Worm (Caenorhabditis elegans) whole organism, L3 larva: ENCODE data around the gene srbc-8.

ENCODE experiments used
- ZK546.5 ChIP-seq: sonication (generic microtip); optimal IDR thresholded peaks from 2 replicates; lab custom pipeline; 2017; ENCODE audit warnings: missing biosample characterization, missing genetic modification characterization
- aly-2 ChIP-seq: fragments of 150-350 bp; optimal IDR thresholded peaks from 2 replicates; lab custom pipeline; 2014; ENCODE audit warnings: missing biosample characterization, missing genetic modification characterization
- ama-1 ChIP-seq: fragments of 150-350 bp; optimal IDR thresholded peaks from 2 replicates; lab custom pipeline; 2018
- ceh-28 ChIP-seq: fragments of 150-350 bp; optimal IDR thresholded peaks from 2 replicates; lab custom pipeline; 2014; ENCODE audit warnings: missing biosample characterization, missing genetic modification reagents, missing genetic modification characterization
- ceh-82 ChIP-seq: fragments of 150-350 bp; optimal IDR thresholded peaks from 2 replicates; lab custom pipeline; 2014; ENCODE audit warnings: missing biosample characterization, missing genetic modification characterization
- ceh-9 ChIP-seq: sonication (generic microtip); optimal IDR thresholded peaks from 2 replicates; lab custom pipeline; 2018; ENCODE audit warnings: missing biosample characterization, missing genetic modification characterization
- egl-5 ChIP-seq: fragments of 150-350 bp; optimal IDR thresholded peaks from 2 replicates; lab custom pipeline; 2017; ENCODE audit warnings: missing biosample characterization, missing genetic modification reagents, missing genetic modification characterization, inconsistent platforms
- elt-1 ChIP-seq: fragments of 150-350 bp; optimal IDR thresholded peaks from 2 replicates; lab custom pipeline; 2014; ENCODE audit warnings: missing biosample characterization, missing genetic modification characterization
- elt-2 ChIP-seq: sonication (generic microtip); optimal IDR thresholded peaks from 2 replicates; lab custom pipeline; 2016; ENCODE audit warnings: missing genetic modification reagents, mild to moderate bottlenecking, missing genetic modification characterization, missing compliant biosample characterization
- elt-3 ChIP-seq, 3 experiments: fragments of 150-350 bp in 1 of 3; sonication (generic microtip) in 2 of 3; optimal IDR thresholded peaks; 2 replicates in 2 of 3; 4 replicates in 1 of 3; lab custom pipeline; 2014 to 2017; ENCODE audit warnings: missing biosample characterization in 3 of 3, missing genetic modification characterization in 3 of 3
- fkh-10 ChIP-seq: sonication (generic microtip); optimal IDR thresholded peaks from 2 replicates; lab custom pipeline; 2017; ENCODE audit warnings: missing biosample characterization, missing genetic modification reagents, missing genetic modification characterization
- hmg-11 ChIP-seq: sonication (generic microtip); optimal IDR thresholded peaks from 2 replicates; lab custom pipeline; 2016; ENCODE audit warnings: missing genetic modification characterization, missing compliant biosample characterization
- lin-15B ChIP-seq: fragments of 150-350 bp; optimal IDR thresholded peaks from 2 replicates; lab custom pipeline; 2014; ENCODE audit warnings: missing biosample characterization, missing genetic modification characterization
- lin-39 ChIP-seq: fragments of 150-350 bp; optimal IDR thresholded peaks from 2 replicates; lab custom pipeline; 2018; ENCODE audit warnings: missing biosample characterization, missing genetic modification reagents, missing genetic modification characterization
- lsy-12 ChIP-seq: sonication (generic microtip); optimal IDR thresholded peaks from 2 replicates; lab custom pipeline; 2016; ENCODE audit warnings: mild to moderate bottlenecking, missing genetic modification characterization, missing compliant biosample characterization
- mml-1 ChIP-seq: fragments of 150-350 bp; sonication (generic microtip); optimal IDR thresholded peaks from 3 replicates; lab custom pipeline; 2014; ENCODE audit warnings: missing biosample characterization, missing genetic modification characterization
- nfya-1 ChIP-seq: sonication (generic microtip); optimal IDR thresholded peaks from 2 replicates; lab custom pipeline; 2017; ENCODE audit warnings: missing genetic modification characterization, mild to moderate bottlenecking, missing compliant biosample characterization, antibody characterized with exemption, moderate library complexity; ENCODE audit not compliant: insufficient read depth
- nhr-12 ChIP-seq: fragments of 150-350 bp; optimal IDR thresholded peaks from 2 replicates; lab custom pipeline; 2014; ENCODE audit warnings: missing biosample characterization, missing genetic modification characterization
- nhr-23 ChIP-seq: fragments of 150-350 bp; optimal IDR thresholded peaks from 2 replicates; lab custom pipeline; 2014; ENCODE audit warnings: missing biosample characterization, missing genetic modification reagents, missing genetic modification characterization
- nhr-237 ChIP-seq: fragments of 150-350 bp; optimal IDR thresholded peaks from 2 replicates; lab custom pipeline; 2014; ENCODE audit warnings: missing biosample characterization, missing genetic modification characterization
- nhr-25 ChIP-seq: sonication (generic microtip); optimal IDR thresholded peaks from 2 replicates; lab custom pipeline; 2017; ENCODE audit warnings: missing biosample characterization, missing genetic modification characterization
- nhr-28 ChIP-seq: fragments of 150-350 bp; optimal IDR thresholded peaks from 2 replicates; lab custom pipeline; 2014; ENCODE audit warnings: missing biosample characterization, missing genetic modification characterization
- nhr-43 ChIP-seq: sonication (generic microtip); optimal IDR thresholded peaks from 2 replicates; lab custom pipeline; 2016; ENCODE audit warnings: mild to moderate bottlenecking, missing genetic modification characterization, missing compliant biosample characterization; ENCODE audit not compliant: poor library complexity, severe bottlenecking
- nhr-67 ChIP-seq: fragments of 150-350 bp; optimal IDR thresholded peaks from 2 replicates; lab custom pipeline; 2014; ENCODE audit warnings: missing biosample characterization, missing genetic modification characterization
- nhr-76 ChIP-seq: fragments of 150-350 bp; sonication (generic microtip); optimal IDR thresholded peaks from 5 replicates; lab custom pipeline; 2014; ENCODE audit warnings: missing biosample characterization, missing genetic modification characterization
- nhr-77 ChIP-seq: fragments of 150-350 bp; optimal IDR thresholded peaks from 2 replicates; lab custom pipeline; 2014; ENCODE audit warnings: missing biosample characterization, missing genetic modification characterization
- pha-4 ChIP-seq: fragments of 150-350 bp; optimal IDR thresholded peaks from 2 replicates; lab custom pipeline; 2014; ENCODE audit warnings: missing biosample characterization, missing genetic modification reagents, missing genetic modification characterization
- sea-2 ChIP-seq: fragments of 150-350 bp; sonication (generic microtip); optimal IDR thresholded peaks from 4 replicates; lab custom pipeline; 2014; ENCODE audit warnings: missing biosample characterization, missing genetic modification reagents, missing genetic modification characterization
- snpc-4 ChIP-seq: fragments of 150-350 bp; optimal IDR thresholded peaks from 2 replicates; lab custom pipeline; 2014; ENCODE audit warnings: missing biosample characterization, missing genetic modification characterization
- tbx-2 ChIP-seq: sonication (generic microtip); optimal IDR thresholded peaks from 2 replicates; lab custom pipeline; 2016; ENCODE audit warnings: mild to moderate bottlenecking, missing genetic modification characterization, missing compliant biosample characterization
- unc-62 ChIP-seq: fragments of 150-350 bp; sonication (generic microtip); optimal IDR thresholded peaks from 4 replicates; lab custom pipeline; 2014; ENCODE audit warnings: missing biosample characterization, missing genetic modification reagents, missing genetic modification characterization
- zag-1 ChIP-seq: fragments of 150-350 bp; optimal IDR thresholded peaks from 2 replicates; lab custom pipeline; 2014; ENCODE audit warnings: missing biosample characterization, missing genetic modification characterization
- ztf-11 ChIP-seq: fragments of 150-350 bp; optimal IDR thresholded peaks from 2 replicates; lab custom pipeline; 2014; ENCODE audit warnings: missing biosample characterization, missing genetic modification characterization
- ztf-4 ChIP-seq: fragments of 150-350 bp; optimal IDR thresholded peaks from 2 replicates; lab custom pipeline; 2014; ENCODE audit warnings: missing biosample characterization, missing genetic modification characterization

srbc-8 gene

DNA sequence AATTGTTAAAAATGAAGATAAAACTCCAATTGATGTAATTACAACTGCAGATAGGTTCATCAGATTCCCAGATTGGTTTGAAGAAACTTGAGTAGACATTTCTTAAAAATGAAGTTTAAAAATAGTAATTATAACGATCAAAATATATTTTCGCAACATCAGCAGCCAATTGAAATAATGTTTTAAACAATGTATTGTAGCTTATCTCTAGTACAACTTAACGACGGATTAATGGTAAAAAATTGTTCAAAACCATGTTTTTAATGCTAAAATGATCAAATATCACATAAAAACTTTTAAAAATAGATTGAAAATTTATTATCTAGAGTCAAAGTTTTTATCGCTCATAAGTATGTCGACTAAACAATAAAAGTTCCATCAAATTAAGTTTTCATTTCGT, 10.3 kb upstream of the srbc-8 start, which contains the start of gene srbc-11:
TSS of gene srbc-11 (minus strand) at position 101 of the 400 bp plus-strand sequence.
- TF ChIP-seq nhr-12 (tag; lab: Kevin White, UChicago), result no peak
- no peak for TF ChIP-seq nhr-237 (tag; lab: Kevin White, UChicago)
- TF ChIP-seq ceh-9 (tag; lab: Kevin White, UChicago), result no peak
- TF ChIP-seq nhr-23 (tag; lab: Kevin White, UChicago), result no peak
- no peak for TF ChIP-seq unc-62 (GFP tag; lab: Kevin White, UChicago)
- TF ChIP-seq ceh-28 (tag; lab: Kevin White, UChicago), result no peak
- no peak for TF ChIP-seq nhr-28 (tag; lab: Kevin White, UChicago)
- no peak for TF ChIP-seq sea-2 (GFP tag; lab: Kevin White, UChicago)
- TF ChIP-seq nhr-67 (tag; lab: Kevin White, UChicago), result no peak
- TF ChIP-seq elt-2, result no peak

DNA sequence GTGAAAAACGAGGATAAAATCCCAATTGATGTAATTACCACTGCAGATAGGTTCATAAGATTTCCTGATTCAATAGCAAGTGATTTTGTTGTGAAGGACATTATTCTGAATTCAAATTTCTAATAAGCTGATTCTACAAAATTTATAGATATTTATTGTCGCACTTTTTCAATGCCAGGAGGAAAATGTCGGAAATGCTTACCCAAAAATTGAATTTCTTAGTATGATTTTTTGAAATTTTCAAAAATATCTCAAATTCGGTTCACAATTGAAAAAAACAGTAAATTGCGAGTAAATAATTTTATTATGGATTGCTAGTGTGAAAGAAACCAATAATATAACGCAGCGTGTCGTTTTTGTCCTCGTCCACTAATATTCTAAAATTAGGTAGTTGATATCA, 8.0 kb upstream of the srbc-8 start, which contains the start of gene srbc-10:
TSS of gene srbc-10 (minus strand) at position 101 of the 400 bp plus-strand sequence.
- TF ChIP-seq elt-3 (tag; optimal IDR thresholded peaks at IDR 0.05; lab: Kevin White, UChicago), result no peak
- TF ChIP-seq pha-4, result no peak
- TF ChIP-seq nhr-237 (tag; lab: Kevin White, UChicago), result no peak
- TF ChIP-seq mml-1, result no peak
- TF ChIP-seq egl-5 (tag; lab: Kevin White, UChicago), result no peak
- TF ChIP-seq lsy-12, result no peak
- no peak for TF ChIP-seq fkh-10 (GFP tag; lab: Kevin White, UChicago)
- no peak for TF ChIP-seq nhr-43 (tag; lab: Kevin White, UChicago)
- TF ChIP-seq ztf-4 (tag; lab: Kevin White, UChicago), result no peak
- TF ChIP-seq nhr-12 (tag; lab: Kevin White, UChicago), result no peak
- no peak for TF ChIP-seq nhr-25 (tag; lab: Kevin White, UChicago)
- TF ChIP-seq aly-2 (tag; lab: Kevin White, UChicago), result no peak
- no peak for TF ChIP-seq nhr-28 (tag; lab: Kevin White, UChicago)
- no peak for TF ChIP-seq ztf-11 (tag; lab: Kevin White, UChicago)
- no peak for TF ChIP-seq tbx-2
- no peak for TF ChIP-seq unc-62 (GFP tag; lab: Kevin White, UChicago)
- TF ChIP-seq ZK546.5, result no peak
- TF ChIP-seq nhr-67 (tag; lab: Kevin White, UChicago), result no peak
- no peak for TF ChIP-seq nhr-23 (tag; lab: Kevin White, UChicago)
- TF ChIP-seq ama-1 (lab: Kevin White, UChicago), result no peak

DNA sequence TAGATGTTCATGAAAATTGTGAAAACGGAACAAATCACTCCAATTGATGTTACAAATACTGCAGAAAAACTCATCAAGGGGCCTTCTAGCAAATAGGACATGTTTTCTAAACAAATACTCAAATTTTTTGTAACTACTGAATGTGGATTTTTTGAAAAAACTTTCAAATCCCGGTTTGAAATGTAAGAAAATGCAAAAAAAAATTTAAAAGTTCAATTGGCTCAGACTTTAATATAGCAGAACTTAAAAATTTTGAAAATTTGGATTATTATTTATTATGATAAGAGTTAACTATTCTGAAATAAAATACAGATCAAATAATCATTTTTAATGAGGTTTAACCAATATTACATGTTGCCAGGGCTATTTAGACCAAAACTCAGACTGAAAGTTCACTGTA, 5.4 kb upstream of the srbc-8 start, which contains the start of gene srbc-9:
TSS of gene srbc-9 (minus strand) at position 101 of the 400 bp plus-strand sequence.
- TF ChIP-seq nfya-1 (tag; lab: Kevin White, UChicago) (no peak), lsy-12 (no peak), ceh-82 (no peak), sea-2 (GFP tag; lab: Kevin White, UChicago) (no peak), nhr-77 (tag; lab: Kevin White, UChicago) (no peak), lin-39 (tag; lab: Kevin White, UChicago) (no peak), ztf-4 (tag; lab: Kevin White, UChicago) (no peak), nhr-67 (tag; lab: Kevin White, UChicago) (no peak), ZK546.5 (no peak)

DNA sequence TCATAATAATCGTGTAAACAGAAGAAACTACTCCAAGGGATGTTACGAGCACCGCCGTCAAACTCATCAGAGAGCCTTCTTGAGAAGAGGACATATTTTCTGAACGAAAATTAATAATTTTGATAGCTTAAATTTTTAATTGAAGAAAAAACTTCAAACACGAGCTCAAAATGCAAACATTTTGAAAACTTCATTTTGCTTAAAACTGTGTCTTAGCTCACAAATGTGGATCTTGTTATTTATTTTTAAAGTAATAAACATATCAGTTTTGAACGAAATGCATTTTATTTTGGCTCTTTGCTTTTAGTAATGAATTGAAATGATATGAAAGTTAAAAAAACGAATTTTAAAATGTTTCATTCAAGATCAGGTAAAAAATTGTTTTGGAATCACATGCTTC, 2.6 kb upstream of the srbc-8 start, which contains the start of gene srbc-7:
TSS of gene srbc-7 (minus strand) at position 101 of the 400 bp plus-strand sequence.
- no peak for TF ChIP-seq elt-2
- TF ChIP-seq zag-1 (tag; lab: Kevin White, UChicago), result no peak
- TF ChIP-seq nhr-77 (tag; lab: Kevin White, UChicago), result no peak
- TF ChIP-seq nhr-67 (tag; lab: Kevin White, UChicago), result no peak
- TF ChIP-seq nhr-23 (tag; lab: Kevin White, UChicago), result no peak
- TF ChIP-seq, all 47 proteins: peak for 0

DNA sequence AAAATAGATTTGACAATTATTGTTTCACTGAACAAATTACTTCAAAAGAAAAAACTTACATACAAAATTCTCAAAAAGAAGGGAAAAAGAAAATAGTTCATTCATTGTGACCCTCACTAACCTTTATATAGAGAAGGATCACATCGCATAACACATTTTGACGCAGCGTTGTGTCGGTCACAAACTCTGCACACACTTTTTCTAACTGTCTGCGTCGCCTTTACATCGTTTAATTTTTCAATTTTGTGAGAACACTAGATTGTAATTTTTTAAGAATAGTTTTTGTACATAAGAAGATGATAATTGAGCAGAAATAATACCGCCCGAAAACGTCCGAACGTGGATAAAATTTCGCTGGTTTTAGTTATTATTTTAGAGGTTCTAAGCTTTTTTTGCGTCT, 4.0 kb downstream of the srbc-8 start, which contains the start of gene C18B10.6:
TSS of gene C18B10.6 (minus strand) at position 101 of the 400 bp plus-strand sequence.
- TF ChIP-seq lin-15B (tag; lab: Kevin White, UChicago) (no peak), snpc-4 (tag; lab: Kevin White, UChicago) (no peak), elt-1 (tag; lab: Kevin White, UChicago) (no peak), zag-1 (tag; lab: Kevin White, UChicago) (no peak), pha-4 (no peak), nhr-67 (tag; lab: Kevin White, UChicago) (no peak), tbx-2 (no peak), nhr-76 (no peak), ztf-11 (tag; lab: Kevin White, UChicago) (no peak), nhr-28 (tag; lab: Kevin White, UChicago) (no peak), hmg-11 (tag; lab: Kevin White, UChicago) (no peak), elt-2 (no peak)
